Worm (Caenorhabditis elegans): Measurements from ENCODE around the gene mpst-1.

DNA sequence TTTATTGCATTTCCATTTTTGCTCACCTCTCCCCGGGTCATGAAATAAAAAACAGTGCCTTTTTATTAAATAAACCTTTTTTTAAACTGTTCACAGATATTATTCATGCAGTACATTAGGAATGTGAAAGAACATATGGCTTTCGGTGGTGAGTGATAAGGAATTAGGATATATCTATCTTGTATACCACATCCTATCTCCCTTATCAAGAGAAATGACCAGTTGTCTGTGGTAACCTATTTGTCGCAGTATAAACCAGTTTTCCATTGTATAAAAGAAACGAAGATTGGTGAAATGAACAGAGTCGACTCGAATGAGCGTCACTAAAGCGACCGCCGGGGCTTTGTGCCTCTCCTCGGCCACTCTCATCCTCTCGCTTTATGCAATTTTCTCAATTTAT, 2.4 kb upstream of the mpst-1 start, which contains the start of gene col-158:
- TF ChIP-seq ama-1 (optimal IDR thresholded peaks at IDR 0.05) (no peak), unc-62 (GFP tag; optimal IDR thresholded peaks at IDR 0.05) (no peak), nhr-77 (tag; optimal IDR thresholded peaks at IDR 0.05) (no peak), aly-2 (tag; optimal IDR thresholded peaks at IDR 0.05) (no peak), blmp-1 (tag; optimal IDR thresholded peaks at IDR 0.05; ENCODE audit: insufficient read depth) (no peak), fos-1 (tag; optimal IDR thresholded peaks at IDR 0.05) (no peak), R02D3.7 (tag; optimal IDR thresholded peaks at IDR 0.05) (no peak), ZK546.5 (tag; optimal IDR thresholded peaks at IDR 0.05) (no peak), skn-1 (tag; optimal IDR thresholded peaks at IDR 0.05) (no peak), snpc-4 (tag; optimal IDR thresholded peaks at IDR 0.05) (no peak), lin-13 (GFP tag; optimal IDR thresholded peaks at IDR 0.05) (no peak), lsy-2 (tag; optimal IDR thresholded peaks at IDR 0.05) (no peak), zag-1 (tag; optimal IDR thresholded peaks at IDR 0.05) (no peak), nhr-237 (tag; optimal IDR thresholded peaks at IDR 0.05) (no peak)

Data from whole organism, L2 larva.